Worm (Caenorhabditis elegans): Measurements from ENCODE around the gene F33A8.7.

Gene F33A8.7

DNA sequence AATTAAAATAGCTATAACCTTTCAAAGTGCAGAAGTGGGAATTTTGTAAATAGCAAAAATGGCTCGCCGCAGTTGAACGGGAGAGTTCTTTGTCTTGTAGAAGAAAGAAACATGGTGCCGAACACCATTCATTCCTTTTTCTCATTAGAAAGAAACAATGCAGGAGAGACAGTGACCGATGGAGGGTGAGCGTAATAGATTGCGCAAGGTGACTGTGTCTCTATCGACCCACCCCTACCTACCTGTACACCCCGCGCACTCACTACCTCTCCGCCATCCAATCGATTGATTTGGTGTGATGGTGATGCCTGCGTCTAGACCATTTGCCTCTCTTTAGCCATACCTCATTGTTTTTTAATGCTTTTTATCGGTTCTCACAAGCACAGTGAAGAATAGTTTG is 36.3 kb downstream of the F33A8.7 start:
- no peak for TF ChIP-seq unc-62 (GFP tag; optimal IDR thresholded peaks at IDR 0.05)

DNA sequence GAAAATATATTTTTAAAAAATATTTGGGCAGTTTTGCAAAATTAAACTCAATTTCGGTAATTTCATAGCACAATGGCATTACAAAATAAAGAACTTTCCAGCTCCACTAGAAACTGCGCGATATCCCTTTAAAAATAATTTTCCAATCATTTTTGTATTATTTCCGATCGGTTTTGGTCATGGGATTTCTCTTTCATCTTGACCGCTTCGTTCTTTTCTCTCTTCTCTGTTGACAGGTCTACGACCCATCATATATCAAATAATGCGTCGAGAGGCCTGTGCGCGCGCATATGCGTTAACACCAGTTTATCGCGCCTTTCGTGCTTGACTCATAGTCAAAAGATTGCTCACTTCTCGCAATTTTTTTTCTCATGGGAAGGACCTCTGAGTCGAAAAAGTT is 36.9 kb downstream of the F33A8.7 start:
- TF ChIP-seq unc-62 (GFP tag; optimal IDR thresholded peaks at IDR 0.05), result no peak

DNA sequence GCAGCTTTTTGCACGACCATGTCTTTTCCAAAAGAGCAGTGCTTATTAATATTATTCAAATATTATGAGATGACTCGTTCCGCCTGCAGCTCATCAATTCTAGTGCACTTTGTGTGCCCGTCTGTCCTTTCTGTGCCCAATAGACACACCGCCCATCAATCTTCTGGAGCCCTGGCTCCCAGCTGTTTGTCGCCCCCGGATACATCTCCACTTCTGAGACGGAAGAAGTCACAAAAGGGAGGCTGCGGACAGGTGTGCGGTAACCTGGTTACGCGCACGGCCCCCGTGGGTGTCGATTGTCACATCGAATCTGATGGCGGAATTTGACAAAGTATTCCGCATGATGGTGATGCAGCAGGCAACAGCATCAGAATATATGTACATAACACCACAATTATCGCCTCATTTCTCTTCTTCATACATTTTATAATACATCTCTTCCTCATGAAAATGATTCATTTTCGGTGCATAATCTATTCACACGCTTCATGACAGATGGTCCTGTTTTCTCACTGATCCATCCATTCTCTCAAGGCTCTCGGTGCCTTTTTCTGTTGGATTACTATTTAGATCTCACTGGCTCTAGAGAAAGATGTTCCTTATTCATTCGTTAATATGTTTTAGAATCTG is 38.9 kb downstream of the F33A8.7 start:
- TF ChIP-seq unc-62 (GFP tag; optimal IDR thresholded peaks at IDR 0.05), result no peak

DNA sequence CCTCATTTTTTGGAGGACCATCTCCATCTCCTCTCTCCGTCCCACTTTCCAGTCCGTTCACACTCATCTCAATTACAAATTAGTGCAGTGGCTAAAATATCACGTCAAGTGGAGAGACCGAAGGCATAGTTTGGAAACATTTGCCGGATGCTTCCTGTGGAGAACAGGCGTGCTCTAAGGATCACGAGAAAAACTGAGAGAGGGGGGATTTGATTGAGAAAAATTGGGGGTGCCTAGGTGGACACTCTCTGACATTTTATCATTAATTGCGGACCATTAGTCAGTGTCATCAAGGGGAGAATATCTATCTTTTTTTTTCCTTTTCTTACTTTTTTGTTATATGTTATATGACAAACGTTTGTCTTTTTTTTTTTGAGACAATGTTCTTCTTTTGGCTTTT is 43.4 kb downstream of the F33A8.7 start:
- no peak for TF ChIP-seq unc-62 (GFP tag; optimal IDR thresholded peaks at IDR 0.05)

DNA sequence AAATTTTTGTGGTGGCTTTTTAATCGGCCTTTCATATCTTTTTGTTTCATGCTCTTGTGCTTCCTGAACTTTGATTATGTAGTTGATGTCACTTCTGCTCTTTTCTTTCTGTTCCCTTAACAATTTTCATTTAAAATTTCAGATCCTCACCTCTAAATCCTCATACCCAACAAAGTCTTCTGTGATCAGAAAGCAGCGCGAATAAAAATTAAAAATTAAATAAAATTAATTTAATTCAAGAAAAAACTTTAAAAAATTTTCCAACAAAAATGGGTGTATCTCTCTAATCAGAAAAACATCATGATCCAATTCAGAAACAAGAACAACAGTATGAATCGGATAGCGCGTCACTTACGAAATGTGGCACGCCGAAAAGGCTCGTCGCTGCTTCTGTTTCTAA is 50.2 kb downstream of the F33A8.7 start, which contains the start of gene ptp-3:
TSS of gene ptp-3 (plus strand) at position 301 of the 400 bp plus-strand sequence.
- TF ChIP-seq unc-62 (GFP tag; optimal IDR thresholded peaks at IDR 0.05), result no peak

Data from whole organism, dauer.